Fruit fly (Drosophila melanogaster) ovary, adult (tissue): Measurements from ENCODE around the gene PRL-1.
A peak's percentile ranks its signal among the peaks of the same experiment; 100 is the strongest.

ENCODE experiments used
- CG17801 ChIP-seq: fragments of 200-800 bp; optimal IDR thresholded peaks from 2 replicates; lab custom pipeline; 2019; ENCODE audit warnings: missing biosample characterization, mild to moderate bottlenecking, missing genetic modification characterization, moderate library complexity; ENCODE audit not compliant: partially characterized antibody

PRL-1 gene

DNA sequence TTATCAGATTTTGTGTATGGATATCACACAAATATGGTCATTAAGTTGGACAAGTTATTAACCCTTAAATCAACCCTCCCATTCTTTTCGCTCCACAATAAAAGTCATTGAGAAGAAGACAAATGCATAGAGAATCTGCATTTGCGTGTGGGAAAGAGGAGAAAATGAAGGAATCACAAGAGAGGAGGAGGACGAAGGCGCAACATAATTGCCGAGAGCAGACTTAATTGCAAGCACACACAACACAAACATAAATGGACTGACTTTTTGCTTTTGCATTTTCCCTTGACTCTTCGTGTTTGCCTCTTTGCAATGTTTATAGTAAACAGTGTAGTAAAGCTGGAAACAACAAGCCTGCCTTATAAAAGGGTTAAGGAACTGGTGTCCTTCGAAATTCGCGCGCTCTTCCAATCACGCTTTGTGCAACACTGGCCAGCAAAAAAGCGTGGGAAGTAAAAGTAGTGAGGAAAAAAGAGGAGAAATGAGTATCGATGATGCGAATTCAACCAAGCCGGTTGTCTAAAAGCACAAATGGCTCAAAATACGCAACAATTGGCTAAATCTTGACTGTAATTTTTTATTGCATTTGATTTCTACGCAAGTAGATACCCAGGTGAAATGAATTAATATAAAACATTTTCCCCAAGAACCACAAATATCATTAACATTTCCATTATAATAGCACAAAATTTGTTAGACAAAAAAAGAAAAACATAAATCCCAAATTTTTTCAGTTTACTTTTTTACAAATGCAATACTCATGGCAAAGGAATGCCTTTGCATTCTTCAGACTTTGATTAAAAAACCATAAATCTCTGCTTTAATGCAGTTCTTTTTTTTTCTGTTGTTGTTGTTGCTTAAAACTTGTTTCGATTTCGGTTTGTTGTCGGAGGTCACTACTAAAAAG, 10.0 kb upstream of the PRL-1 start:
- TF ChIP-seq CG17801 (GFP tag; lab: Kevin White, UChicago) = no peak

DNA sequence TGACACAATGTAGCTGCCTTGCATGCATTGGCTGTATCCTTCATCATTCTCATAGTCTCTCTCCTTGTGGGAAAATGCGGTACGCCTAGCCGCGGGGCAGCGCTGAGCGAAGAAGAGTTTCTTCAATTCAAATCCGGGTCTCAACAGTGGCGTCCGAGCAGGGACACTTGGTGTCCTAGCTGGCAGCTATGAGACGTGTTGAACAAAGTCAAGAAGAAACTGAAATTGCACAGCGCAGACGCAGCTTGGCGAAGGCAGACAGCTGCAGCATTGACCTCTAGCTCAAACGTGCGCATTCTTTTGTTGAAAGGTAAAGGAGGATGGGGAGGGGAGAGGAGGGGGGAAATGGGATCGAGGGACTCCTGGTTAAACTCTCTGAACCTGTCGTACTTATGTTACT, 6.3 kb upstream of the PRL-1 start:
- TF ChIP-seq CG17801 (GFP tag; lab: Kevin White, UChicago) = no peak

DNA sequence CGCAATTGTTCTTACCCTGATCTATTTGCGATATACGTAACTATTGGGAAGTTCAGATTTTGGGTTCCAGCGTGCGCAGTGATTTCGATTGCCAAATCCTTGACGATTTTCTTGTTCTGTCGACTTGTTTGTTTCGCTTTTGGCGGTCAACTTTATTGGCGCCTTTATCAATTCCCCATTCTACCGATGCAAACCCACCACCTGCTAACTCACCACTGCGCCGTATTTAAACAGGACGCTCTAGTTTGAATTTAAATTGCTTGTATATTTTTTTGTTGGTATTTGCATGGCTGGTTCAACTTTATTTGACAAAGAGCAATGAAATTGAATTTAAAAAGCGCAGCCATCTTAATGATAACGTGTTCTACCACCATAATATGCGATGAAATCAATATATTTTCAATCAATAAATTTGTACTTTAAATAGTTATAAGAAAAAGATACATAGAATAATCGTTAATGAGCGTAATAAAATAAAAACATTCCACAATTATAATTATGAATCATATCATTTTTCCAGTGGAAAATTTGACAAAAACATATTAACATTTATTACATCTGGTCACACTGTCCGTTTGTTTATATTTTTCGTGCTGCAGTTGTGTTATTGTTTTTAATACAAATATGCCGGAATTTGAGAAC, 4.3 kb upstream of the PRL-1 start, which contains the start of the genes twe and CG4935:
TSS of gene twe (minus strand) at position 302 of the 642 bp plus-strand sequence.
TSS of gene CG4935 (plus strand) at position 566 of the 642 bp plus-strand sequence.
- no peak for TF ChIP-seq CG17801 (GFP tag; lab: Kevin White, UChicago)

DNA sequence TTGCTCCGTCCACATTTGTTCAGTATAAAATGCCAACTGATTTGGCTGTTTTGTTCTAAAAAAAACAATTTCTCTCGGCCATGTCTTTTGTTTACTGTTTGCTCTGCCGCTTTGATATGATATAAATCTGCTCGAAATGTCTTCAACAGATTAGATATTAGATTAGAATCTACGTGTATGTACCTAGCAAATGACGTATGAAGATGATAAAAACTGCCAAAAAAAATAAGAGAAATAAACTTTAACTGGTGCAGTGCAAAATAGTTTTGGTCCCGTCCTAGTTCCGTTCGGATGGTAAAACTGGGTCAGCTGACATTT, 1.3 kb downstream of the PRL-1 start:
- TF ChIP-seq CG17801 (GFP tag; lab: Kevin White, UChicago) = no peak

DNA sequence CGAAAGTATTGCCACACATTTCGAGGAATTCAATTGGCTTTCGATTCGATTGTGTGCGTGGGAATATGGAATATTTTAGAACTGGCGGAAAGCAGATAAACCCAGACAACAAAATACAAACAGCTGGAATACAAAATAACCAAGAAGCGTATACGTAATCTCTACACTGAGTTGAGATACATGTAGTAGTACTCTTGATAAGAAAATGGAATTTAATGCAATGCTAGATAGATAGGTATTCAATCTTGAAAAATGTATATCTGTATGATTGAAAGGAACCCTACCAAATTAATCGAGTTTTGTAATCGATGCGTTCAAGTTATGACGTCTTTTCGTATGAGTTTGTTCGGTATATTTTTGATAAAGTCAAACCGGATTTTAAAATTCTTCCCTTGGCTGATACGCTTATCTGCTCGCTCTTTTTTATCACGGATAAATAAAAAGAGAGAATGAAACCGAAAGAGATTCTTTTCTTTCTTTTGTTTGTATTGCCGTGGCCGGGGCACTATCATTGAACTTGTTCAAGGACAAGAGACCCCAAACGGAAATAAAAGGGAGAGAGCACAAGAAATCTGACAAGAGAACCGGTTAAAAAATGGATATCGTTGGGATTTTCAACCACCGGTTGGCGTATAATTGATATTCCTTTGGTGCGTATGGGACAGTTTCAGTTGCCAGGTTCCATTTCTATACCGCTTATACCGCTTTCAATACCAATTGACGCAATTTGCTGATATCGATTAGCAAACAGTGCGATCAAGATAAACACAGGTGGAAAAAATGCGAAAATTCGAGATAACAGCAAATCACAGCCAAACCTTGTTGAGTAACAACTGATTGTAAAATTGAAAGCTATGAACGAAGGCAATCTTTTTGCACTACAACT, 1.9 kb downstream of the PRL-1 start:
- TF ChIP-seq CG17801 (GFP tag; lab: Kevin White, UChicago) = no peak

DNA sequence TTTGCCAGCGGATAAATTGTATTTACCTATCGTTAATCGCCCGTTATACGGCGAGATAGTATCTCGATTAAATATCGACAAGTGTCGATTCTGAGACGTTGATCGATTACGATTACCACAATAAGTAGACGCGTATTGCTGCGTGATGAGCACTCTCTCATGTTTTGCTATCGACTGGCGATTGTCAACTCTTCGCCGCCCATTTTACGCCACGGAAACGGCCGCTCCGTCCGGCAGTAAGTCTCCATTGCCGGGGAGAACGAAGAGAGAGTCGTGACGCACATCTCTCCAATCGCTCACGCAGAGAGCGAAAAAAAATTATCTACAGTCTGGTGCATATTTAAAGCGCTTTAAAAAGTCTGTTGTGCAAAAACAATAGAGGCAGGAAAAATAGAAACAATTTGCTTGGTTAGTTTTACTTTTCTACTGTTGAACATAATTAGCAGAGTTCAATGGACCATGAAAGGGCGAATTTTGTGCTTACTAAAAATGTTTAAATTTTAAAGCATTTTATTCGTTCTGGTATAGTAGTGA, 5.7 kb downstream of the PRL-1 start, which contains the start of gene CG46309:
TSS of gene CG46309 (minus strand) at position 191 of the 534 bp plus-strand sequence.
- TF ChIP-seq CG17801 (GFP tag; lab: Kevin White, UChicago) = peak; percentile 34

DNA sequence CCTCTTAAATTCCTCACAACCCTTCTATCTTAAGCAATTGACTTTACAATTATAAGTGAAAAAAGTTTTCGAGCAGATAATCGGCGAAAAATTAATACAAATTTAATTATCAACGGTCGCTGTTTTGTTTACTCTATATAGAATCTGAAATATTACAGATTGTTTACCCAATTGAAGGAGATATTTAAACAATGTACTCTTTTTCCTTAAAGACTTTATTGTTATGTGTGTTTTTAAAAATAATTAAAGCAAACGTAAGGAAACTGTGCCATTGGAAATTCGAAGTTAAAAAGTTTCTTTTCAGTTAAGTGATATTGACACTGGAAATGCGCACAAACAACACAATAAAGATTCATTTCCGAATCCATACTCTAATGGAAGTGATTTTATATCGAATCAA, 15.8 kb downstream of the PRL-1 start, which contains the start of gene CG42818:
TSS of gene CG42818 (plus strand) at position 301 of the 400 bp plus-strand sequence.
- TF ChIP-seq CG17801 (GFP tag; lab: Kevin White, UChicago) = no peak

DNA sequence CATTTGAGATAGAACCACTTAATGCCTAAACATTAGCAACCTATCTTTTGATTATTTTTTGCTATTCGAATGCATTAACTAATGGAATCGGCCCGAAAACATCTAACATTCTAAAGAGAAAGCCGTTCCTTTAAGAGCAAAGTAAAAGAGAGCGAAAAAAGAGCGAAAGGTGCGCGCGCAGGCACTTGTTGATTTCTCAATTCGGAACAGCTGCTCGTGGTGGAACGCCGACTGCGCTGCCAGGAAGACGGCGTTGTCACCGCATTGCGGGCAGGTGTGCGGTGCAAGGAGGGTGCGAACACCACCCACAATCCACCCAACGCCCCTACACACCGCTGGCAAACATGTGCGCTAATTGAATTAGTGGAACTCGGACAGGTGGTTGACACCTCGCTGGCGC, 22.6 kb downstream of the PRL-1 start:
- TF ChIP-seq CG17801 (GFP tag; lab: Kevin White, UChicago) = no peak

DNA sequence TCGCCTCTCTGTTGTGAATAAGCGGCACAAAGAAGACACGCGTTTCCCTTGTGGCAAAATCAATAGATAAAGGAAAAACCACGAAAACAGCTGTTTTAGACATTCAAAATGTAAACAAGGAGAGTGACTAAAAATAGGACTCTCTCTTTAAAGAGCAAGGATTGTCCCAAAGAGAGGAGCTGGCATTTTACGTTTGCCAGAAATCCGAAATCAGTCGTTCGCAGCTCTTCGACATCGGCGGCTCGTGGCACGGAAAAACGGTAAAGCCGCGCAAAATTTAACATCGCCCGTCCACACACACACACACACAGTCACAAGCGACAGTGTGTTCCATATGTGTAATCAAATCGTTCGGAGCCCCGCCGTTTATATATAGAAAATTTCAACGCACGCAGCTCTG, 26.1 kb downstream of the PRL-1 start, which contains the start of gene Ca-Ma2d:
TSS of gene Ca-Ma2d (plus strand) at position 211 of the 400 bp plus-strand sequence.
- TF ChIP-seq CG17801 (GFP tag; lab: Kevin White, UChicago) = no peak

DNA sequence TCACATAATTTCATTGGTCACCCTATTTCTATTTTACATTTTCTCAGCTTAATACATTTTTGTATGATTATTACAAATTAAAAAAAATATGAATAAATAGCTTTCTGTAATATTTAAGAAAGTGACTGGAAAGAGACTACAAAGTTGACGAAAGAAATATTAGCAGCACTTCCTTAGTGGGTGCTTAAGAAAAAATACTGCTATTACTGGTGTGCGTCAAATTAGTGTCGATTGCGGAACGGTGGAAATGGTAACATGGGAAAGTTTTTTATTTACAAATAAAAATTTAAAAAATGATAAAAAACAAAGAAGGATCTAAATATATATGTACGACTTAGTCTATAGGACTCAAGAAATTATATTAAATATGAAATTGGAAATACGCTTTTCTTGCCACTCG, 33.4 kb downstream of the PRL-1 start:
- no peak for TF ChIP-seq CG17801 (GFP tag; lab: Kevin White, UChicago)

DNA sequence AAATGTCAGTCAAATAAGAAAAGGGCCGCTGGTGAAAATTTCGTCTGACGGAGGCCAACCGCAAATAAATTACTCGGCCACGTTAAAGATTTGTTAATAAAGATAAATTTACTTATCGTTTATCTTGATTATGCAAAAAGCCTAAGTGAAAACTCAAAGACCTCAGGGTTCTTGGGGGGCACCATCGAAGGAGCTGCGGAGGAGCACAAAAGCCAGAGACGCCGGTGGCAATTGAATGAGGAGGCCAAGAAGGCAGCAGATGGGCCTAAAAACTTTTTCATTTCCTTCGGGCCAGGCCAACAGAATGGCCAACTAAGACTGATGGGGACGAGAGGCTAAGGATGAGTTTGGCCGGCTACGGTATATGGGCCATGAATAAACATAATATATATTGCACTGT, 41.1 kb downstream of the PRL-1 start:
- TF ChIP-seq CG17801 (GFP tag; lab: Kevin White, UChicago) = no peak

DNA sequence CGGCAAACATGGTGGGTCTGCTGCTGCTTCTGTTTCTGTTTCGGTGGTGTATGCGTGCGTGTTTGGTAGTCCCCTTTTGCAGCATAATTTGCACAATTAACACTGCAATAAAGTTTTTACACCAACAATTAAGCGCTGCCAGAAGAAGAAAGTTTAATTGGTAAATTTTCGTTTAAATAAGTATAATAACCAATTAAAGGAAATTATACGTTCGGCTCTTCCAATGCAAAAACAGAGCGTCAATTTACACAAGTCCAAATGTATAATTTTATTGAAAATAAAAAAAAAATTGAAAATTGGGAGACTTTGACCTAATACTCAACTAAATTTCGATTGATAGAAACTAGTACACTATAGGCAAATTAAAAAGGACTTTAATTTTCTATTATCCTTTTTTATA, 46.2 kb downstream of the PRL-1 start, which contains the start of gene CG31819:
TSS of gene CG31819 (plus strand) at position 301 of the 400 bp plus-strand sequence.
- no peak for TF ChIP-seq CG17801 (GFP tag; lab: Kevin White, UChicago)

DNA sequence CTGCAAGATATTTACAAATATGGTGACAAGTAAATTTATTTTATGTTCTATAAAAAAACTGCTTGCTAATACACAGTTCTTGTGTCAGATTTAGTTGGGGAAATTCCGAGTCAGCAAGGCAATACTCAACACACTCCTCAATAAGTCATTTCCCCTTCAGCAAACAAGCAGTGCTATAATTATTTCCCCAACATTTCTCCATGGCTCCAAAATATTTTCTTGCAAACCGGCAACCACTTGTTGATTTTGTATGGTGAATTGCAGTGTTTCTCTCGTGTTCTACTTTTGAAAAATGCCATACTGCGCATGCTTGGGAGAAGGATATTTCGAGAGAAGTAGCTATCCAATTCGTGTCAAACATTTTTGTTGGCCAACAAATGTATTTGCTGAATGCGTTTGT, 59.3 kb downstream of the PRL-1 start:
- TF ChIP-seq CG17801 (GFP tag; lab: Kevin White, UChicago) = no peak
